Fruit fly (Drosophila melanogaster) whole organism, wandering third instar larva: ENCODE results near the gene Send1.

Experiments
- Abd-B ChIP-seq: fragments of >200 bp; optimal IDR thresholded peaks from 2 replicates; lab custom pipeline; 2017; ENCODE audit warnings: missing biosample characterization, missing genetic modification characterization
- Dfd ChIP-seq: fragments of >200 bp; optimal IDR thresholded peaks from 2 replicates; lab custom pipeline; 2017; ENCODE audit warnings: missing biosample characterization, missing genetic modification characterization
- Myc ChIP-seq: fragments of >200 bp; optimal IDR thresholded peaks from 2 replicates; lab custom pipeline; 2017
- Rel ChIP-seq, 2 experiments: fragments of 200-800 bp; sonication (Bioruptor generic) in 1 of 2; optimal IDR thresholded peaks; 2 replicates in 1 of 2; 3 replicates in 1 of 2; lab custom pipeline; 2016 to 2019; ENCODE audit warnings: mild to moderate bottlenecking in 2 of 2, missing biosample characterization in 2 of 2, missing genetic modification characterization in 2 of 2, moderate library complexity in 1 of 2
- br ChIP-seq: fragments of 200-800 bp; sonication (Bioruptor generic); optimal IDR thresholded peaks from 2 replicates; lab custom pipeline; 2016; ENCODE audit warnings: missing biosample characterization, missing genetic modification characterization
- fru ChIP-seq: fragments of 200-800 bp; sonication (Bioruptor generic); optimal IDR thresholded peaks from 3 replicates; lab custom pipeline; 2016; ENCODE audit warnings: missing biosample characterization, mild to moderate bottlenecking, missing genetic modification characterization
- h ChIP-seq: fragments of 200-800 bp; sonication (Bioruptor generic); optimal IDR thresholded peaks from 3 replicates; lab custom pipeline; 2016; ENCODE audit warnings: missing biosample characterization, mild to moderate bottlenecking, missing genetic modification characterization
- pan ChIP-seq: fragments of >200 bp; optimal IDR thresholded peaks from 2 replicates; lab custom pipeline; 2017
- psq ChIP-seq: fragments of 200-800 bp; sonication (Bioruptor generic); optimal IDR thresholded peaks from 3 replicates; lab custom pipeline; 2017; ENCODE audit warnings: missing biosample characterization, mild to moderate bottlenecking, missing genetic modification characterization, moderate library complexity
- rgr ChIP-seq: fragments of 200-800 bp; sonication (Bioruptor generic); optimal IDR thresholded peaks from 3 replicates; lab custom pipeline; 2016; ENCODE audit warnings: missing biosample characterization, mild to moderate bottlenecking, missing genetic modification characterization

dm6 chr2L:2286773-2287172, 31.9 kb upstream of the Send1 start, which contains the start of gene CG31681:
- no peak for TF ChIP-seq fru (GFP tag; lab: Kevin White, UChicago)
- no peak for TF ChIP-seq psq (GFP tag; lab: Kevin White, UChicago)
- no peak for TF ChIP-seq h (GFP tag; lab: Kevin White, UChicago)
- no peak for TF ChIP-seq Rel (GFP tag; optimal IDR thresholded peaks at IDR 0.05; lab: Kevin White, UChicago)
- no peak for TF ChIP-seq Rel (tag; optimal IDR thresholded peaks at IDR 0.05; lab: Kevin White, UChicago)
- no peak for TF ChIP-seq Abd-B (GFP tag; lab: Kevin White, UChicago)
- no peak for TF ChIP-seq pan (lab: Kevin White, UChicago)
- TF ChIP-seq Dfd: no peak
- TF ChIP-seq rgr: no peak
- TF ChIP-seq Myc (lab: Kevin White, UChicago): no peak
- TF ChIP-seq br (GFP tag; lab: Kevin White, UChicago): no peak
